Worm (Caenorhabditis elegans) whole organism, L1 larva: ENCODE results near the gene T04F3.5.

ENCODE experiments used
- C04F5.9 ChIP-seq: sonication (generic microtip); optimal IDR thresholded peaks from 2 replicates; lab custom pipeline; 2016; ENCODE audit warnings: missing genetic modification characterization, missing compliant biosample characterization
- C16A3.4 ChIP-seq: fragments of 150-350 bp; optimal IDR thresholded peaks from 2 replicates; lab custom pipeline; 2014; ENCODE audit warnings: missing biosample characterization, missing genetic modification characterization
- C34B4.2 ChIP-seq: sonication (generic microtip); optimal IDR thresholded peaks from 2 replicates; lab custom pipeline; 2017; ENCODE audit warnings: mild to moderate bottlenecking, missing genetic modification characterization, missing compliant biosample characterization
- F16B12.6 ChIP-seq: fragments of 150-350 bp; optimal IDR thresholded peaks from 2 replicates; lab custom pipeline; 2014; ENCODE audit warnings: missing biosample characterization, missing genetic modification characterization
- aha-1 ChIP-seq: fragments of 150-350 bp; optimal IDR thresholded peaks from 2 replicates; lab custom pipeline; 2014; ENCODE audit warnings: missing biosample characterization, missing genetic modification characterization
- alr-1 ChIP-seq: fragments of 200-800 bp; sonication (Bioruptor generic); optimal IDR thresholded peaks from 2 replicates; lab custom pipeline; 2018; ENCODE audit warnings: borderline replicate concordance, mild to moderate bottlenecking, missing genetic modification characterization, missing compliant biosample characterization
- ceh-63 ChIP-seq: fragments of 200-800 bp; sonication (Bioruptor generic); optimal IDR thresholded peaks from 2 replicates; lab custom pipeline; 2018; ENCODE audit warnings: mild to moderate bottlenecking, missing genetic modification characterization, missing compliant biosample characterization
- ceh-8 ChIP-seq: fragments of 200-800 bp; sonication (Bioruptor generic); optimal IDR thresholded peaks from 2 replicates; lab custom pipeline; 2018; ENCODE audit warnings: mild to moderate bottlenecking, missing genetic modification characterization, moderate library complexity, missing compliant biosample characterization
- ceh-82 ChIP-seq, 3 experiments: fragments of 150-350 bp in 1 of 3; sonication (generic microtip) in 2 of 3; optimal IDR thresholded peaks; 2 replicates each; lab custom pipeline; 2014 to 2017; ENCODE audit warnings: missing biosample characterization in 3 of 3, missing genetic modification characterization in 3 of 3
- ces-1 ChIP-seq: fragments of 150-350 bp; optimal IDR thresholded peaks from 2 replicates; lab custom pipeline; 2014; ENCODE audit warnings: missing biosample characterization, missing genetic modification reagents, missing genetic modification characterization
- dpl-1 ChIP-seq, 3 experiments: fragments of 150-350 bp in 2 of 3; sonication (generic microtip) in 1 of 3; optimal IDR thresholded peaks; 2 replicates each; lab custom pipeline; 2014 to 2017; ENCODE audit warnings: missing biosample characterization in 3 of 3, missing genetic modification characterization in 3 of 3, missing genetic modification reagents in 3 of 3
- efl-1 ChIP-seq, 4 experiments: fragments of 150-350 bp; optimal IDR thresholded peaks in 3 of 4; peaks in 1 of 4; 1 replicate in 1 of 4; 2 replicates in 3 of 4; lab custom pipeline; 2014; ENCODE audit warnings: missing biosample characterization in 2 of 4, missing genetic modification characterization in 2 of 4, missing genetic modification reagents in 2 of 4
- efl-3 ChIP-seq: fragments of 200-800 bp; sonication (Bioruptor generic); optimal IDR thresholded peaks from 2 replicates; lab custom pipeline; 2018; ENCODE audit warnings: mild to moderate bottlenecking, missing genetic modification characterization, missing compliant biosample characterization
- egl-13 ChIP-seq: sonication (generic microtip); optimal IDR thresholded peaks from 2 replicates; lab custom pipeline; 2016; ENCODE audit warnings: missing genotype, missing genetic modification reagents, missing genetic modification characterization, missing compliant biosample characterization
- elt-3 ChIP-seq, 6 experiments: fragments of 150-350 bp in 1 of 6; sonication (generic microtip); optimal IDR thresholded peaks; 2 replicates each; lab custom pipeline; 2017 to 2018; ENCODE audit warnings: missing biosample characterization in 6 of 6, missing genetic modification characterization in 6 of 6, inconsistent platforms in 1 of 6
- fkh-8 ChIP-seq: sonication (generic microtip); optimal IDR thresholded peaks from 2 replicates; lab custom pipeline; 2016; ENCODE audit warnings: mild to moderate bottlenecking, missing genetic modification characterization, missing compliant biosample characterization
- fos-1 ChIP-seq: fragments of 150-350 bp; optimal IDR thresholded peaks from 2 replicates; lab custom pipeline; 2014; ENCODE audit warnings: missing biosample characterization, missing genetic modification characterization
- hlh-17 ChIP-seq: fragments of 200-800 bp; sonication (Bioruptor generic); optimal IDR thresholded peaks from 2 replicates; lab custom pipeline; 2018; ENCODE audit warnings: missing genetic modification characterization, mild to moderate bottlenecking, missing compliant biosample characterization, moderate library complexity, borderline replicate concordance
- hlh-4 ChIP-seq: sonication (generic microtip); optimal IDR thresholded peaks from 2 replicates; lab custom pipeline; 2016; ENCODE audit warnings: mild to moderate bottlenecking, missing genetic modification characterization, missing compliant biosample characterization
- hpl-2 ChIP-seq: fragments of 150-350 bp; optimal IDR thresholded peaks from 2 replicates; lab custom pipeline; 2014; ENCODE audit warnings: missing biosample characterization, missing genetic modification reagents, missing genetic modification characterization
- isw-1 ChIP-seq: fragments of 200-800 bp; sonication (Bioruptor generic); IDR thresholded peaks from 2 replicates; pipeline ENCODE4 v1.3.6; 2022; ENCODE audit warnings: missing genetic modification characterization, missing compliant biosample characterization
- jun-1 ChIP-seq: fragments of 150-350 bp; optimal IDR thresholded peaks from 2 replicates; lab custom pipeline; 2014; ENCODE audit warnings: missing biosample characterization, missing genetic modification reagents, missing genetic modification characterization
- lin-14 ChIP-seq: fragments of 200-800 bp; sonication (Bioruptor generic); optimal IDR thresholded peaks from 2 replicates; lab custom pipeline; 2018; ENCODE audit warnings: mild to moderate bottlenecking, missing genetic modification characterization, moderate library complexity, missing compliant biosample characterization
- lin-15B ChIP-seq: fragments of 150-350 bp; sonication (generic microtip); optimal IDR thresholded peaks from 3 replicates; lab custom pipeline; 2014; ENCODE audit warnings: missing biosample characterization, missing genetic modification characterization
- lin-35 ChIP-seq, 2 experiments: fragments of 150-350 bp; optimal IDR thresholded peaks; 2 replicates each; lab custom pipeline; 2014; ENCODE audit warnings: missing biosample characterization in 2 of 2, missing genetic modification characterization in 2 of 2, missing genetic modification reagents in 2 of 2
- lir-3 ChIP-seq: sonication (generic microtip); optimal IDR thresholded peaks from 2 replicates; lab custom pipeline; 2016; ENCODE audit warnings: mild to moderate bottlenecking, missing genetic modification characterization, moderate library complexity, missing compliant biosample characterization; ENCODE audit not compliant: poor library complexity
- lsy-2 ChIP-seq, 2 experiments: fragments of 150-350 bp; optimal IDR thresholded peaks; 2 replicates each; lab custom pipeline; 2014; ENCODE audit warnings: missing biosample characterization in 2 of 2, missing genetic modification characterization in 2 of 2
- mab-9 ChIP-seq: fragments of 200-800 bp; sonication (Bioruptor generic); IDR thresholded peaks from 2 replicates; pipeline ENCODE4 v1.3.6; 2022; ENCODE audit warnings: missing genetic modification reagents, missing genetic modification characterization, missing compliant biosample characterization
- mdl-1 ChIP-seq, 2 experiments: fragments of 150-350 bp; optimal IDR thresholded peaks; 2 replicates each; lab custom pipeline; 2014 to 2017; ENCODE audit warnings: missing biosample characterization in 2 of 2, missing genetic modification characterization in 2 of 2, inconsistent platforms in 1 of 2
- mef-2 ChIP-seq: fragments of 150-350 bp; optimal IDR thresholded peaks from 2 replicates; lab custom pipeline; 2014; ENCODE audit warnings: missing biosample characterization, missing genetic modification characterization
- nhr-11 ChIP-seq: fragments of 150-350 bp; optimal IDR thresholded peaks from 2 replicates; lab custom pipeline; 2014; ENCODE audit warnings: missing biosample characterization, missing genetic modification characterization
- nhr-20 ChIP-seq: sonication (generic microtip); optimal IDR thresholded peaks from 2 replicates; lab custom pipeline; 2016; ENCODE audit warnings: mild to moderate bottlenecking, missing genetic modification characterization, missing compliant biosample characterization
- nhr-47 ChIP-seq: sonication (generic microtip); optimal IDR thresholded peaks from 2 replicates; lab custom pipeline; 2016; ENCODE audit warnings: mild to moderate bottlenecking, missing genetic modification characterization, moderate library complexity, missing compliant biosample characterization
- nhr-76 ChIP-seq: sonication (generic microtip); optimal IDR thresholded peaks from 2 replicates; lab custom pipeline; 2017; ENCODE audit warnings: missing biosample characterization, missing genetic modification characterization
- nhr-77 ChIP-seq: fragments of 150-350 bp; optimal IDR thresholded peaks from 2 replicates; lab custom pipeline; 2014; ENCODE audit warnings: missing biosample characterization, missing genetic modification characterization
- nhr-84 ChIP-seq: sonication (generic microtip); optimal IDR thresholded peaks from 2 replicates; lab custom pipeline; 2017; ENCODE audit warnings: missing biosample characterization, missing genetic modification characterization
- nhr-85 ChIP-seq: sonication (generic microtip); peaks from one replicate; lab custom pipeline; 2016; ENCODE audit warnings: missing genetic modification characterization, inconsistent platforms, missing compliant biosample characterization
- nhr-90 ChIP-seq: sonication (generic microtip); optimal IDR thresholded peaks from 2 replicates; lab custom pipeline; 2016; ENCODE audit warnings: mild to moderate bottlenecking, missing genetic modification characterization, missing compliant biosample characterization; ENCODE audit not compliant: poor library complexity
- pax-3 ChIP-seq: fragments of 200-800 bp; sonication (Bioruptor generic); optimal IDR thresholded peaks from 2 replicates; lab custom pipeline; 2018; ENCODE audit warnings: mild to moderate bottlenecking, missing genetic modification characterization, moderate library complexity, missing compliant biosample characterization
- rnt-1 ChIP-seq: sonication (generic microtip); optimal IDR thresholded peaks from 2 replicates; lab custom pipeline; 2016; ENCODE audit warnings: mild to moderate bottlenecking, missing genetic modification characterization, moderate library complexity, missing compliant biosample characterization
- snu-23 ChIP-seq: sonication (generic microtip); optimal IDR thresholded peaks from 2 replicates; lab custom pipeline; 2016; ENCODE audit warnings: missing genetic modification characterization, missing compliant biosample characterization
- sox-4 ChIP-seq: sonication (generic microtip); optimal IDR thresholded peaks from 2 replicates; lab custom pipeline; 2016; ENCODE audit warnings: missing genetic modification characterization, missing compliant biosample characterization
- sptf-1 ChIP-seq: fragments of 150-350 bp; optimal IDR thresholded peaks from 2 replicates; lab custom pipeline; 2014; ENCODE audit warnings: missing biosample characterization, missing genetic modification characterization
- sup-37 ChIP-seq: fragments of 200-800 bp; sonication (Bioruptor generic); optimal IDR thresholded peaks from 2 replicates; lab custom pipeline; 2018; ENCODE audit warnings: mild to moderate bottlenecking, missing genetic modification characterization, missing compliant biosample characterization
- tlp-1 ChIP-seq: fragments of 150-350 bp; optimal IDR thresholded peaks from 2 replicates; lab custom pipeline; 2014; ENCODE audit warnings: missing biosample characterization, missing genetic modification characterization
- unc-30 ChIP-seq: sonication (generic microtip); optimal IDR thresholded peaks from 2 replicates; lab custom pipeline; 2017; ENCODE audit warnings: missing biosample characterization, missing genetic modification characterization
- unc-62 ChIP-seq: fragments of 150-350 bp; optimal IDR thresholded peaks from 2 replicates; lab custom pipeline; 2014; ENCODE audit warnings: missing biosample characterization, missing genetic modification reagents, missing genetic modification characterization
- unc-86 ChIP-seq: sonication (generic microtip); optimal IDR thresholded peaks from 2 replicates; lab custom pipeline; 2016; ENCODE audit warnings: missing genetic modification characterization, missing compliant biosample characterization
- vab-15 ChIP-seq: sonication (generic microtip); optimal IDR thresholded peaks from 2 replicates; lab custom pipeline; 2017; ENCODE audit warnings: missing genotype, mild to moderate bottlenecking, missing genetic modification characterization, missing compliant biosample characterization
- xbp-1 ChIP-seq: sonication (generic microtip); optimal IDR thresholded peaks from 2 replicates; lab custom pipeline; 2016; ENCODE audit warnings: missing genetic modification characterization, missing compliant biosample characterization
- zip-4 ChIP-seq: fragments of 200-800 bp; sonication (Bioruptor generic); optimal IDR thresholded peaks from 2 replicates; lab custom pipeline; 2018; ENCODE audit warnings: mild to moderate bottlenecking, missing genetic modification characterization, moderate library complexity, missing compliant biosample characterization
- ztf-11 ChIP-seq, 2 experiments: sonication (generic microtip); optimal IDR thresholded peaks; 2 replicates each; lab custom pipeline; 2016 to 2017; ENCODE audit warnings: missing genetic modification characterization in 2 of 2, missing biosample characterization in 1 of 2, missing compliant biosample characterization in 1 of 2

The T04F3.5 gene

DNA sequence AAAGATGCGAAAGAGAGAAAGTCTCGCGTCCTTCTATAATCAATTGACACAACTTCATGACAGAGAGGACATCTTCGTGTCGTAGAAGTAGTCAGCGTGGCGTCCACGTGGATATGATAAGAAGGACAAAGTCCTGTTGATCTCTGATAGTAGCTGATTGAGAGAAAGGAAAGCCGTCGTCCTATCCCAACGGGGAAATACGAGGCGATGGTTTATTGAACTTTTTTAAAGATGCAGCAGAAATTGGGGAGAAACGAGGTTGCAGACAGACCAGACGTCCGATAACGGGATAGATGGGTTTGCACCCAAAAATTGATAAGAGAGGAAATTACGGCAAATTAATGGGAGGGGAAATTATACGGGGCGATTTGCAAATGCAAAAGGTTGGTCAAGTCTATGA is 42.0 kb downstream of the T04F3.5 start:
- TF ChIP-seq unc-62 (GFP tag; lab: Kevin White, UChicago) (no peak), mab-9 (no peak), nhr-90 (tag; lab: Kevin White, UChicago) (peak; percentile 89), C04F5.9 (tag; lab: Kevin White, UChicago) (no peak), xbp-1 (tag; lab: Kevin White, UChicago) (peak; percentile 25), alr-1 (no peak), zip-4 (GFP tag; lab: Kevin White, UChicago) (no peak), nhr-76 (no peak), nhr-85 (tag; lab: Kevin White, UChicago) (peak; percentile 99), hpl-2 (GFP tag; lab: Kevin White, UChicago) (no peak), dpl-1 (GFP tag; optimal IDR thresholded peaks at IDR 0.05; lab: Kevin White, UChicago) (peak in 1 of 3 experiments; percentile 22), ceh-82 (tag; optimal IDR thresholded peaks at IDR 0.05; lab: Kevin White, UChicago) (no peak), ztf-11 (tag; optimal IDR thresholded peaks at IDR 0.05; lab: Kevin White, UChicago) (no peak), jun-1 (peak; percentile 27), snu-23 (peak; percentile 77), lir-3 (tag; lab: Kevin White, UChicago) (no peak), ceh-8 (GFP tag; lab: Kevin White, UChicago) (no peak), lsy-2 (tag; optimal IDR thresholded peaks at IDR 0.05; lab: Kevin White, UChicago) (peak; percentile 30 to 61), efl-3 (GFP tag; lab: Kevin White, UChicago) (no peak), fkh-8 (no peak), mdl-1 (tag; optimal IDR thresholded peaks at IDR 0.05; lab: Kevin White, UChicago) (peak; percentile 23 to 98), nhr-47 (tag; lab: Kevin White, UChicago) (peak; percentile 73), sox-4 (tag; lab: Kevin White, UChicago) (no peak), C34B4.2 (tag; lab: Kevin White, UChicago) (no peak), nhr-84 (tag; lab: Kevin White, UChicago) (no peak), aha-1 (no peak), nhr-77 (tag; lab: Kevin White, UChicago) (peak; percentile 45), ces-1 (GFP tag; lab: Kevin White, UChicago) (no peak), elt-3 (tag; optimal IDR thresholded peaks at IDR 0.05; lab: Kevin White, UChicago) (peak; percentile 84 to 100 (median 98)), tlp-1 (no peak), sptf-1 (tag; lab: Kevin White, UChicago) (no peak), lin-35 (GFP tag; optimal IDR thresholded peaks at IDR 0.05; lab: Kevin White, UChicago) (peak in 1 of 2 experiments; percentile 69), isw-1 (GFP tag; lab: Robert Waterston, UW) (no peak), unc-30 (tag; lab: Kevin White, UChicago) (no peak), mef-2 (no peak), sup-37 (GFP tag; lab: Kevin White, UChicago) (no peak), vab-15 (no peak), hlh-17 (GFP tag; lab: Kevin White, UChicago) (no peak), egl-13 (tag; lab: Kevin White, UChicago) (no peak), lin-14 (GFP tag; lab: Kevin White, UChicago) (peak; percentile 89), fos-1 (tag; lab: Kevin White, UChicago) (no peak), pax-3 (no peak), nhr-20 (tag; lab: Kevin White, UChicago) (peak; percentile 95), hlh-4 (tag; lab: Kevin White, UChicago) (no peak), C16A3.4 (tag; lab: Kevin White, UChicago) (peak; percentile 48), efl-1 (optimal IDR thresholded peaks at IDR 0.05; lab: Kevin White, UChicago) (no peak), efl-1 (GFP tag; optimal IDR thresholded peaks at IDR 0.05 in 1 of 2; lab: Kevin White, UChicago) (peak in 1 of 2 experiments; percentile 1), nhr-11 (tag; lab: Kevin White, UChicago) (no peak), lin-15B (tag; lab: Kevin White, UChicago) (no peak), unc-86 (tag; lab: Kevin White, UChicago) (no peak), rnt-1 (tag; lab: Kevin White, UChicago) (no peak), F16B12.6 (tag; lab: Kevin White, UChicago) (no peak), ceh-63 (GFP tag; lab: Kevin White, UChicago) (no peak)
